Worm (Caenorhabditis elegans): ENCODE measurements around the gene srh-257.

- TF ChIP-seq aly-2 (tag; optimal IDR thresholded peaks at IDR 0.05) (no peak), elt-3 (tag; optimal IDR thresholded peaks at IDR 0.05) (no peak), blmp-1 (tag; optimal IDR thresholded peaks at IDR 0.05; ENCODE audit: insufficient read depth) (no peak), nhr-6 (tag; optimal IDR thresholded peaks at IDR 0.05) (no peak), mab-5 (tag; optimal IDR thresholded peaks at IDR 0.05) (no peak), zag-1 (tag; optimal IDR thresholded peaks at IDR 0.05) (no peak), nhr-10 (tag; optimal IDR thresholded peaks at IDR 0.05) (no peak), ZK546.5 (tag; optimal IDR thresholded peaks at IDR 0.05) (no peak), F13H6.1 (tag; optimal IDR thresholded peaks at IDR 0.05) (no peak), nhr-25 (tag; optimal IDR thresholded peaks at IDR 0.05) (no peak)
Measured at ce11 chrV:15398728-15399127, 8.3 kb upstream of the srh-257 start, which contains the start of gene fbxa-199.
